Fruit fly (Drosophila melanogaster): Measurements from ENCODE around the gene Ip259.

The Ip259 gene

DNA sequence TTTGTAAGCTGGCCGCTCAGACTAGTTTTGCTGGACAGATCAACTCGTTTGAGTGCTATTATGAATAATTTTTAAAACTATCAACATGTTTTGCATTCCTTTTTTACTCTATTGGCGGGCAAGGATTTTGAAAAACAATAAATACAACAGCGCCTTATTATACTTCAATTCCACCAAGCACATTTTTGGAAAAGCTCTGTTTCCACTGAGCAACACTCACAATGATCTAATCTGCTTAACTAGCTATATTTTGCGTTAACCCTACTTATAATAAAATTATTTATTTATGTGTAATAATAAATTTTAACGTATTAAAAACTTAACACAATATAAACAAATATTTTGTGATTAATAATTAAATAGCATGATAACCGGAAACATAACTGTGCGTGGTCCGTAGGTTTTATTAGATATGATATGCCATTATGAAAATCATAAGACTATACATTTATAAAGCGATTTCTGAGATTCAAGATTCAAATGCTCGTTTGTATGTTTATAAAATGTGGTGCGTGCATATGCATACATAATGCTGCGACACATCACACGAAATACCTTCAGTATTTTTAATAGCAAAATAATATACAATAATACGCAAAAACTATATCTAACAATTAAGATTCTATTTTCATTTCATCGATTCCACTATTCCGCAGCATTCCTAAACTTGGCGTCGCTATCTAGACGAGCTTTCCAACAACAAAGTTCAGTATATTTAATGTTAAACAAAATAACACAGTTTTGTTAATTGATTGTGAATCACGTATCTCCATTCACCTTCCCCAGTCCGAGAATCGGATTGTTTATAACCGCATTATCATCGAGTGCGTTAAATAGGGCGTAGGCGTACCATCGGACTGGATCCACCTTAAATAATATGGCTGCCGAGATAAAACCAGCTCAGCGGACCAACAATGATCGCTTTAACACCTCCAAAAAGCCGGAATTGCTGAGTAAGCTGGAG is 14.8 kb downstream of the Ip259 start, which contains the start of the genes pie and Wdfy2 (continued):
- TF ChIP-seq CG17802 (tag; optimal IDR thresholded peaks at IDR 0.05) (peak; percentile 92), D19A (tag; optimal IDR thresholded peaks at IDR 0.05) (no peak), CG8388 (GFP tag; optimal IDR thresholded peaks at IDR 0.05) (no peak), Nf-YC (tag; optimal IDR thresholded peaks at IDR 0.05) (peak; percentile 1), CG17361 (GFP tag; IDR thresholded peaks at IDR 0.05) (peak; percentile 56; the same call in 1 of the 3 replicates), Mrtf (GFP tag; IDR thresholded peaks at IDR 0.05) (no peak), Ptx1 (GFP tag; IDR thresholded peaks at IDR 0.05) (0 out of 2 replicates have a peak, but pooled peaks have one; percentile 28), CG9727 (GFP tag; optimal IDR thresholded peaks at IDR 0.05) (no peak), ci (GFP tag; IDR thresholded peaks at IDR 0.05) (no peak), CG1603 (tag; optimal IDR thresholded peaks at IDR 0.05) (peak; percentile 99), dmrt11E (tag; optimal IDR thresholded peaks at IDR 0.05) (peak; percentile 8), CG1024 (GFP tag; IDR thresholded peaks at IDR 0.05) (peak; percentile 89), CoRest (tag; optimal IDR thresholded peaks at IDR 0.05) (peak; percentile 28), HLH4C (GFP tag; IDR thresholded peaks at IDR 0.05; ENCODE audit: partially characterized antibody) (no peak), pfk (GFP tag; optimal IDR thresholded peaks at IDR 0.05) (peak; percentile 80), CG4617 (GFP tag; optimal IDR thresholded peaks at IDR 0.05; ENCODE audit: borderline replicate concordance) (peak; percentile 29), Eip74EF (GFP tag; optimal IDR thresholded peaks at IDR 0.05) (peak in 1 of 2 experiments; percentile 88), sqz (GFP tag; optimal IDR thresholded peaks at IDR 0.05) (no peak)

- TF ChIP-seq CG3726 (GFP tag; IDR thresholded peaks at IDR 0.05) (0 out of 3 replicates have a peak, but pooled peaks have one; percentile 16), tx (GFP tag; optimal IDR thresholded peaks at IDR 0.05) (no peak), CG4360 (GFP tag; IDR thresholded peaks at IDR 0.05) (no peak), CG12391 (tag; optimal IDR thresholded peaks at IDR 0.05) (no peak), phol (tag; optimal IDR thresholded peaks at IDR 0.05) (no peak), ato (GFP tag; IDR thresholded peaks at IDR 0.05; ENCODE audit: partially characterized antibody) (0 out of 2 replicates have a peak, but pooled peaks have one; percentile 13), Dref (GFP tag; IDR thresholded peaks at IDR 0.05) (0 out of 2 replicates have a peak, but pooled peaks have one; percentile 6), Med (GFP tag) (peak; percentile 62), CG7357 (GFP tag; IDR thresholded peaks at IDR 0.05) (no peak), CG31441 (GFP tag; IDR thresholded peaks at IDR 0.05) (no peak), scrt (GFP tag; optimal IDR thresholded peaks at IDR 0.05) (no peak), Abd-B (GFP tag; optimal IDR thresholded peaks at IDR 0.05) (no peak), Opbp (GFP tag; IDR thresholded peaks at IDR 0.05; ENCODE audit: partially characterized antibody) (0 out of 3 replicates have a peak, but pooled peaks have one; percentile 4), CG17568 (GFP tag; optimal IDR thresholded peaks at IDR 0.05) (no peak), CG17829 (tag; optimal IDR thresholded peaks at IDR 0.05) (no peak), CG11560 (tag; IDR thresholded peaks at IDR 0.05) (peak; percentile 43; the same call in 1 of the 3 replicates), z (GFP tag; IDR thresholded peaks at IDR 0.05) (no peak), Six4 (GFP tag; optimal IDR thresholded peaks at IDR 0.05) (no peak), Oli (tag; optimal IDR thresholded peaks at IDR 0.05) (no peak), vvl (GFP tag; IDR thresholded peaks at IDR 0.05) (no peak), CG30403 (GFP tag; optimal IDR thresholded peaks at IDR 0.05) (no peak), H15 (GFP tag; IDR thresholded peaks at IDR 0.05) (no peak), hb (GFP tag; IDR thresholded peaks at IDR 0.05; ENCODE audit: partially characterized antibody) (peak; percentile 55; the same call in 1 of the 3 replicates), CG5953 (GFP tag; IDR thresholded peaks at IDR 0.05) (0 out of 2 replicates have a peak, but pooled peaks have one; percentile 12), sug (tag; optimal IDR thresholded peaks at IDR 0.05) (no peak), CG3407 (GFP tag; optimal IDR thresholded peaks at IDR 0.05) (no peak), CG4404 (GFP tag; IDR thresholded peaks at IDR 0.05) (0 out of 2 replicates have a peak, but pooled peaks have one; percentile 13), CG18262 (tag; optimal IDR thresholded peaks at IDR 0.05) (no peak), Gsc (GFP tag; IDR thresholded peaks at IDR 0.05) (no peak)
These were observed 17.4 kb downstream of the Ip259 start for dm6 chr2L:10425599-10425998.
